Fruit fly (Drosophila melanogaster) whole organism, embryonic: ENCODE data around the gene kat-60L1.

Experiments used
- ATbp ChIP-seq: fragments of 200-800 bp; sonication (Bioruptor generic); optimal IDR thresholded peaks from 2 replicates; lab custom pipeline; 2017; ENCODE audit warnings: missing biosample characterization, mild to moderate bottlenecking, missing genetic modification characterization, missing genetic modification reagents
- B-H2 ChIP-seq: fragments of 200-800 bp; sonication (Bioruptor generic); optimal IDR thresholded peaks from 2 replicates; lab custom pipeline; 2018; ENCODE audit warnings: missing biosample characterization, mild to moderate bottlenecking, missing genetic modification characterization
- CG10543 ChIP-seq: fragments of 200-800 bp; sonication (Bioruptor generic); optimal IDR thresholded peaks from 3 replicates; lab custom pipeline; 2017; ENCODE audit warnings: missing biosample characterization, mild to moderate bottlenecking, missing genetic modification characterization, moderate library complexity
- CG11723 ChIP-seq: fragments of 200-800 bp; sonication (Bioruptor generic); optimal IDR thresholded peaks from 2 replicates; lab custom pipeline; 2017; ENCODE audit warnings: missing biosample characterization, mild to moderate bottlenecking, missing genetic modification characterization
- CG12104 ChIP-seq: fragments of 200-800 bp; sonication (Bioruptor generic); optimal IDR thresholded peaks from 3 replicates; lab custom pipeline; 2016; ENCODE audit warnings: missing biosample characterization, missing genetic modification characterization
- CG12299 ChIP-seq: fragments of 200-800 bp; sonication (Bioruptor generic); optimal IDR thresholded peaks from 2 replicates; lab custom pipeline; 2018; ENCODE audit warnings: missing biosample characterization, mild to moderate bottlenecking, missing genetic modification characterization
- CG12744 ChIP-seq: fragments of 200-800 bp; sonication (Bioruptor generic); optimal IDR thresholded peaks from 2 replicates; lab custom pipeline; 2016; ENCODE audit warnings: missing biosample characterization, missing genetic modification characterization
- CG12942 ChIP-seq: fragments of 200-800 bp; sonication (Bioruptor generic); optimal IDR thresholded peaks from 3 replicates; lab custom pipeline; 2016; ENCODE audit warnings: missing biosample characterization, missing genetic modification characterization
- CG13424 ChIP-seq: fragments of 200-800 bp; sonication (Bioruptor generic); optimal IDR thresholded peaks from 2 replicates; lab custom pipeline; 2019; ENCODE audit warnings: missing biosample characterization, mild to moderate bottlenecking, missing genetic modification characterization, moderate library complexity
- CG1529 ChIP-seq: fragments of 200-800 bp; sonication (Bioruptor generic); optimal IDR thresholded peaks from 3 replicates; lab custom pipeline; 2018; ENCODE audit warnings: missing biosample characterization, missing genetic modification characterization
- CG15601 ChIP-seq: fragments of 200-800 bp; sonication (Bioruptor generic); optimal IDR thresholded peaks from 3 replicates; lab custom pipeline; 2019; ENCODE audit warnings: missing biosample characterization, mild to moderate bottlenecking, missing genetic modification characterization, moderate library complexity
- CG16813 ChIP-seq: fragments of 200-800 bp; sonication (Bioruptor generic); IDR thresholded peaks from 3 replicates; pipeline ENCODE4 v1.3.6; 2022; ENCODE audit warnings: missing biosample characterization, missing genetic modification characterization; ENCODE audit not compliant: partially characterized antibody
- CG17359 ChIP-seq: fragments of 200-800 bp; sonication (Bioruptor generic); optimal IDR thresholded peaks from 3 replicates; lab custom pipeline; 2018; ENCODE audit warnings: missing biosample characterization, mild to moderate bottlenecking, missing genetic modification characterization, moderate library complexity
- CG17385 ChIP-seq: fragments of 200-800 bp; sonication (Bioruptor generic); optimal IDR thresholded peaks from 3 replicates; lab custom pipeline; 2018; ENCODE audit warnings: missing biosample characterization, mild to moderate bottlenecking, missing genetic modification characterization
- CG3281 ChIP-seq: fragments of 200-800 bp; sonication (Bioruptor generic); optimal IDR thresholded peaks from 3 replicates; lab custom pipeline; 2017; ENCODE audit warnings: missing biosample characterization, mild to moderate bottlenecking, missing genetic modification characterization
- CG3407 ChIP-seq: fragments of 200-800 bp; sonication (Bioruptor generic); optimal IDR thresholded peaks from 2 replicates; lab custom pipeline; 2018; ENCODE audit warnings: missing biosample characterization, mild to moderate bottlenecking, missing genetic modification characterization
- CG34376 ChIP-seq: fragments of 200-800 bp; sonication (Bioruptor generic); optimal IDR thresholded peaks from 2 replicates; lab custom pipeline; 2018; ENCODE audit warnings: missing biosample characterization, mild to moderate bottlenecking, missing genetic modification characterization
- CG42726 ChIP-seq: fragments of 200-800 bp; sonication (Bioruptor generic); IDR thresholded peaks from 2 replicates; pipeline ENCODE4 v1.3.6; 2022; ENCODE audit warnings: missing biosample characterization, missing genetic modification characterization; ENCODE audit not compliant: partially characterized antibody
- CG4328 ChIP-seq: fragments of 200-800 bp; sonication (Bioruptor generic); optimal IDR thresholded peaks from 3 replicates; lab custom pipeline; 2017; ENCODE audit warnings: missing biosample characterization, missing genetic modification reagents, missing genetic modification characterization
- CG4854 ChIP-seq: fragments of 200-800 bp; sonication (Bioruptor generic); optimal IDR thresholded peaks from 2 replicates; lab custom pipeline; 2016; ENCODE audit warnings: missing biosample characterization, missing genetic modification characterization, inconsistent platforms
- CG6683 ChIP-seq: fragments of 200-800 bp; sonication (Bioruptor generic); optimal IDR thresholded peaks from 2 replicates; lab custom pipeline; 2017; ENCODE audit warnings: missing biosample characterization, mild to moderate bottlenecking, missing genetic modification characterization, missing genetic modification reagents
- CG6813 ChIP-seq: fragments of 200-800 bp; sonication (Bioruptor generic); optimal IDR thresholded peaks from 2 replicates; lab custom pipeline; 2017; ENCODE audit warnings: missing biosample characterization, missing genetic modification characterization, mild to moderate bottlenecking, moderate library complexity, missing genetic modification reagents
- CG6854 ChIP-seq: fragments of 200-800 bp; sonication (Bioruptor generic); optimal IDR thresholded peaks from 3 replicates; lab custom pipeline; 2017; ENCODE audit warnings: missing biosample characterization, mild to moderate bottlenecking, missing genetic modification characterization
- CG7556 ChIP-seq: fragments of 200-800 bp; sonication (Bioruptor generic); optimal IDR thresholded peaks from 2 replicates; lab custom pipeline; 2017; ENCODE audit warnings: missing biosample characterization, mild to moderate bottlenecking, missing genetic modification characterization
- CG7839 ChIP-seq: fragments of 200-800 bp; sonication (Bioruptor generic); optimal IDR thresholded peaks from 3 replicates; lab custom pipeline; 2018; ENCODE audit warnings: missing biosample characterization, mild to moderate bottlenecking, missing genetic modification characterization, moderate library complexity
- CG7987 ChIP-seq: fragments of 200-800 bp; sonication (Bioruptor generic); optimal IDR thresholded peaks from 2 replicates; lab custom pipeline; 2018; ENCODE audit warnings: missing biosample characterization, mild to moderate bottlenecking, missing genetic modification characterization, moderate library complexity
- Dek ChIP-seq: fragments of 200-800 bp; sonication (Bioruptor generic); optimal IDR thresholded peaks from 3 replicates; lab custom pipeline; 2019; ENCODE audit warnings: missing biosample characterization, mild to moderate bottlenecking, missing genetic modification characterization, moderate library complexity
- Fer1 ChIP-seq: fragments of 200-800 bp; sonication (Bioruptor generic); optimal IDR thresholded peaks from 2 replicates; lab custom pipeline; 2017; ENCODE audit warnings: missing biosample characterization, mild to moderate bottlenecking, missing genetic modification characterization
- Fer3 ChIP-seq: fragments of 200-800 bp; sonication (Bioruptor generic); optimal IDR thresholded peaks from 2 replicates; lab custom pipeline; 2018; ENCODE audit warnings: missing biosample characterization, mild to moderate bottlenecking, missing genetic modification characterization, moderate library complexity
- Hmr ChIP-seq: fragments of 200-800 bp; sonication (Bioruptor generic); optimal IDR thresholded peaks from 3 replicates; lab custom pipeline; 2017; ENCODE audit warnings: mild to moderate bottlenecking, missing biosample characterization, missing genetic modification reagents, missing genetic modification characterization
- MTF-1 ChIP-seq: fragments of 200-800 bp; sonication (Bioruptor generic); optimal IDR thresholded peaks from 2 replicates; lab custom pipeline; 2018; ENCODE audit warnings: missing biosample characterization, mild to moderate bottlenecking, missing genetic modification characterization, borderline replicate concordance
- Med ChIP-seq: fragments of 200-800 bp; sonication (Bioruptor generic); peaks from one replicate; lab custom pipeline; 2016; ENCODE audit warnings: missing biosample characterization, missing genetic modification characterization, mild to moderate bottlenecking, inconsistent platforms, moderate library complexity
- Meics ChIP-seq: fragments of 200-800 bp; sonication (Bioruptor generic); optimal IDR thresholded peaks from 2 replicates; lab custom pipeline; 2017; ENCODE audit warnings: missing biosample characterization, mild to moderate bottlenecking, missing genetic modification characterization
- Rfx ChIP-seq: fragments of 200-800 bp; sonication (Bioruptor generic); IDR thresholded peaks from 2 replicates; pipeline ENCODE4 v1.3.6; 2022; ENCODE audit warnings: missing biosample characterization, missing genetic modification characterization
- br ChIP-seq: fragments of >200 bp; optimal IDR thresholded peaks from 2 replicates; lab custom pipeline; 2017
- caup ChIP-seq: fragments of 200-800 bp; sonication (Bioruptor generic); optimal IDR thresholded peaks from 3 replicates; lab custom pipeline; 2017; ENCODE audit warnings: missing biosample characterization, mild to moderate bottlenecking, missing genetic modification characterization, moderate library complexity; ENCODE audit not compliant: severe bottlenecking
- cwo ChIP-seq: fragments of 200-800 bp; sonication (Bioruptor generic); optimal IDR thresholded peaks from 3 replicates; lab custom pipeline; 2017; ENCODE audit warnings: missing biosample characterization, missing genetic modification characterization, mild to moderate bottlenecking, moderate library complexity, missing genetic modification reagents
- dimm ChIP-seq: fragments of 200-800 bp; sonication (Bioruptor generic); IDR thresholded peaks from 2 replicates; pipeline ENCODE4 v1.3.6; 2022; ENCODE audit warnings: missing biosample characterization, missing genetic modification characterization
- esg ChIP-seq: fragments of 200-800 bp; sonication (Bioruptor generic); conservative IDR thresholded peaks from 2 replicates; pipeline ENCODE4 v1.3.6; 2022; ENCODE audit warnings: missing biosample characterization, missing genetic modification characterization
- fd64A ChIP-seq: fragments of 200-800 bp; sonication (Bioruptor generic); optimal IDR thresholded peaks from 3 replicates; lab custom pipeline; 2018; ENCODE audit warnings: missing biosample characterization, mild to moderate bottlenecking, missing genetic modification characterization
- lab ChIP-seq: fragments of 200-800 bp; sonication (Bioruptor generic); optimal IDR thresholded peaks from 3 replicates; lab custom pipeline; 2017; ENCODE audit warnings: missing biosample characterization, missing genetic modification characterization, mild to moderate bottlenecking, moderate library complexity, missing genetic modification reagents
- odd ChIP-seq: fragments of 200-800 bp; sonication (Bioruptor generic); optimal IDR thresholded peaks from 2 replicates; lab custom pipeline; 2017; ENCODE audit warnings: missing biosample characterization, mild to moderate bottlenecking, missing genetic modification characterization
- org-1 ChIP-seq: fragments of 200-800 bp; sonication (Bioruptor generic); optimal IDR thresholded peaks from 2 replicates; lab custom pipeline; 2017; ENCODE audit warnings: missing biosample characterization, missing genetic modification characterization
- pfk ChIP-seq: fragments of 200-800 bp; sonication (Bioruptor generic); optimal IDR thresholded peaks from 2 replicates; lab custom pipeline; 2018; ENCODE audit warnings: missing biosample characterization, mild to moderate bottlenecking, missing genetic modification characterization, moderate library complexity
- schlank ChIP-seq: fragments of 200-800 bp; sonication (Bioruptor generic); optimal IDR thresholded peaks from 2 replicates; lab custom pipeline; 2018; ENCODE audit warnings: missing biosample characterization, mild to moderate bottlenecking, missing genetic modification characterization
- sug ChIP-seq: fragments of 200-800 bp; optimal IDR thresholded peaks from 2 replicates; lab custom pipeline; 2019; ENCODE audit warnings: missing biosample characterization, mild to moderate bottlenecking, missing genetic modification characterization, moderate library complexity
- tup ChIP-seq: fragments of 200-800 bp; sonication (Bioruptor generic); optimal IDR thresholded peaks from 2 replicates; lab custom pipeline; 2016; ENCODE audit warnings: missing biosample characterization, mild to moderate bottlenecking, missing genetic modification characterization, moderate library complexity
- unpg ChIP-seq: fragments of 200-800 bp; sonication (Bioruptor generic); optimal IDR thresholded peaks from 3 replicates; lab custom pipeline; 2018; ENCODE audit warnings: missing biosample characterization, mild to moderate bottlenecking, missing genetic modification characterization, moderate library complexity
- wek ChIP-seq: fragments of 200-800 bp; sonication (Bioruptor generic); optimal IDR thresholded peaks from 3 replicates; lab custom pipeline; 2018; ENCODE audit warnings: missing biosample characterization, mild to moderate bottlenecking, missing genetic modification characterization, moderate library complexity

Gene kat-60L1

DNA sequence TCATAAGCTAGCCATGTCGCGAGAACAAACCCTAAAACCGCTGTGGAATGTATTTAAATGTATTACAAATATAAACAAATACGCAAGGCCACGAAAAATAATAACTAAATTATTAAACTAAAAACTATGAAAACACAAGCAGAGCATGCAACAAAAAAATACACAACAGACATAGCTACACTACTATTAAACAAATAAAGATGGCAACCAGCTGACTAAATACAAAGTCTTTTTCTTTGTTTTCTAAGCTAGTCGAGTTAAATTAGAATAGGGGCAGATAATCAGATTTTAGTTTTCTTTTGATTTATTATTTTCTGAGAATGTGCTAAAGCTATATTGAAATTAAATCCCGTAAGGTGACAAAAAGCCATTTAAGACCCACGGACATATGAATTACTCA, 34.9 kb upstream of the kat-60L1 start (continued):
- TF ChIP-seq odd = peak; percentile 60
- peak; percentile 38 for TF ChIP-seq schlank
- peak; percentile 53 for TF ChIP-seq CG15601 (tag; lab: Kevin White, UChicago)
- peak; percentile 20; the same call in 1 of the 2 replicates for TF ChIP-seq Rfx (GFP tag; lab: Robert Waterston, UW)
- peak; percentile 4 for TF ChIP-seq CG13424 (tag; lab: Kevin White, UChicago)
- peak; percentile 13 for TF ChIP-seq org-1 (GFP tag; lab: Kevin White, UChicago)
- TF ChIP-seq ATbp (GFP tag; lab: Kevin White, UChicago) = peak; percentile 78
- no peak for TF ChIP-seq CG11723 (GFP tag; lab: Kevin White, UChicago)
- peak; percentile 44 for TF ChIP-seq CG7556 (GFP tag; lab: Kevin White, UChicago)
- TF ChIP-seq br (lab: Kevin White, UChicago) = no peak
- TF ChIP-seq dimm (GFP tag; lab: Robert Waterston, UW) = no peak
- no peak for TF ChIP-seq CG7839 (tag; lab: Kevin White, UChicago)
- TF ChIP-seq Hmr (GFP tag; lab: Kevin White, UChicago) = peak; percentile 78
- peak; percentile 6 for TF ChIP-seq CG4854 (GFP tag; lab: Kevin White, UChicago)
- TF ChIP-seq tup (GFP tag; lab: Kevin White, UChicago) = no peak
- peak; percentile 7 for TF ChIP-seq CG12744 (GFP tag; lab: Kevin White, UChicago)
- peak; percentile 64 for TF ChIP-seq CG34376
- peak; percentile 39 for TF ChIP-seq CG7987 (GFP tag; lab: Kevin White, UChicago)
- TF ChIP-seq sug (tag; lab: Kevin White, UChicago) = peak; percentile 13
- peak; percentile 77 for TF ChIP-seq caup
- TF ChIP-seq CG16813 (GFP tag; lab: Robert Waterston, UW) = no peak
- peak; percentile 18 for TF ChIP-seq MTF-1 (GFP tag; lab: Kevin White, UChicago)
- TF ChIP-seq Meics (GFP tag; lab: Kevin White, UChicago) = peak; percentile 56
- TF ChIP-seq unpg (GFP tag; lab: Kevin White, UChicago) = peak; percentile 8
- TF ChIP-seq B-H2 (GFP tag; lab: Kevin White, UChicago) = peak; percentile 73
- peak; percentile 44 for TF ChIP-seq CG4328
- peak; percentile 21 for TF ChIP-seq CG3407 (GFP tag; lab: Kevin White, UChicago)
- TF ChIP-seq CG6813 (GFP tag; lab: Kevin White, UChicago) = peak; percentile 81
- no peak for TF ChIP-seq CG12942
- TF ChIP-seq Fer1 (GFP tag; lab: Kevin White, UChicago) = peak; percentile 76
- peak; percentile 36 for TF ChIP-seq CG17359 (tag; lab: Kevin White, UChicago)
- peak; percentile 46 for TF ChIP-seq CG12299 (tag; lab: Kevin White, UChicago)
- peak; percentile 71 for TF ChIP-seq CG10543 (GFP tag; lab: Kevin White, UChicago)
- peak; percentile 10 for TF ChIP-seq CG17385 (GFP tag; lab: Kevin White, UChicago)
- TF ChIP-seq Med = peak; percentile 55
- peak; percentile 17 for TF ChIP-seq wek (GFP tag; lab: Kevin White, UChicago)
- peak; percentile 13 for TF ChIP-seq CG6683
- peak; percentile 42 for TF ChIP-seq Fer3 (tag; lab: Kevin White, UChicago)
- TF ChIP-seq pfk (GFP tag; lab: Kevin White, UChicago) = peak; percentile 5
- TF ChIP-seq cwo (GFP tag; lab: Kevin White, UChicago) = peak; percentile 31
- TF ChIP-seq Dek (tag; lab: Kevin White, UChicago) = peak; percentile 42
- peak; percentile 74 for TF ChIP-seq CG3281
- TF ChIP-seq CG42726 (GFP tag; lab: Robert Waterston, UW) = no peak
- peak; percentile 25 for TF ChIP-seq CG1529 (GFP tag; lab: Kevin White, UChicago)
- TF ChIP-seq lab (GFP tag; lab: Kevin White, UChicago) = peak; percentile 84
- TF ChIP-seq CG6854 (GFP tag; lab: Kevin White, UChicago) = peak; percentile 66
- no peak for TF ChIP-seq esg (GFP tag; lab: Robert Waterston, UW)
- TF ChIP-seq fd64A (GFP tag; lab: Kevin White, UChicago) = peak; percentile 8
- TF ChIP-seq CG12104 (GFP tag; lab: Kevin White, UChicago) = peak; percentile 2
